Fruit fly (Drosophila melanogaster): ENCODE measurements around the gene CG13445.

CG13445 gene

DNA sequence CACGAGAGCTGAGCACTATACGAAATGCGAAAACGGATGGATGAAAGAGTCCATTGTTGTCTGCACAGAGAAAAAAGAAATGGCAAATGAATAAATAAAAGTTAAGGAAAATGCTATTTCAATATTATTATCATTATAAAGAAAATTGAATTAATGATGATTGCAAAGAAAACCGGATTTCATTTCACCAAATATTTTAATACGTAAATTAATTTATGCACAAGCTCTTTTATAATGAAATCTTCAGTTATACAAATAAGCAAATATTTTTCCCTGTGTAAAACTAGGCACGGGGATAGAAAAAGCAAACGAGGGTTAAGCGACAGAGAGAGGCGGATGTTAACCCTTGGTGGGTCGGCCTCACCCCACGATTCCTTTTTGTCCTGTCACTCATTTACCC lies 21.9 kb upstream of the CG13445 start (continued):
- TF ChIP-seq usp (GFP tag; optimal IDR thresholded peaks at IDR 0.05) (no peak), CG6683 (GFP tag; optimal IDR thresholded peaks at IDR 0.05) (no peak), wek (GFP tag; optimal IDR thresholded peaks at IDR 0.05) (no peak), CG2202 (tag; optimal IDR thresholded peaks at IDR 0.05) (peak; percentile 43), CG17361 (GFP tag; IDR thresholded peaks at IDR 0.05) (peak; percentile 81), Poxn (GFP tag; IDR thresholded peaks at IDR 0.05) (no peak), sqz (GFP tag; optimal IDR thresholded peaks at IDR 0.05) (peak; percentile 55), CG10274 (GFP tag; optimal IDR thresholded peaks at IDR 0.05) (no peak), Hsf (GFP tag; optimal IDR thresholded peaks at IDR 0.05) (no peak), sc (optimal IDR thresholded peaks at IDR 0.05) (no peak), sc (GFP tag; optimal IDR thresholded peaks at IDR 0.05) (peak; percentile 26), CG10321 (GFP tag; IDR thresholded peaks at IDR 0.05) (no peak), H15 (GFP tag; IDR thresholded peaks at IDR 0.05) (no peak), Kr (GFP tag; optimal IDR thresholded peaks at IDR 0.05) (peak; percentile 50), mam (GFP tag; optimal IDR thresholded peaks at IDR 0.05) (no peak), CG30431 (GFP tag; optimal IDR thresholded peaks at IDR 0.05) (no peak), Eip74EF (GFP tag; optimal IDR thresholded peaks at IDR 0.05) (peak in 1 of 2 experiments; percentile 38), CG17359 (tag; optimal IDR thresholded peaks at IDR 0.05) (peak; percentile 59), CG14014 (GFP tag; IDR thresholded peaks at IDR 0.05) (0 out of 2 replicates have a peak, but pooled peaks have one; percentile 20), stc (GFP tag; IDR thresholded peaks at IDR 0.05) (peak; percentile 36; the same call in 1 of the 2 replicates), gcm (GFP tag; optimal IDR thresholded peaks at IDR 0.05) (peak; percentile 65), Lpt (GFP tag; optimal IDR thresholded peaks at IDR 0.05) (no peak), CG3281 (GFP tag; optimal IDR thresholded peaks at IDR 0.05) (peak; percentile 4), twi (tag; optimal IDR thresholded peaks at IDR 0.05) (peak; percentile 29), CG3995 (GFP tag; optimal IDR thresholded peaks at IDR 0.05) (no peak), Ptx1 (GFP tag; IDR thresholded peaks at IDR 0.05) (peak; percentile 35; the same call in 1 of the 2 replicates), shn (GFP tag; optimal IDR thresholded peaks at IDR 0.05) (no peak), CG15269 (tag; optimal IDR thresholded peaks at IDR 0.05) (peak; percentile 42), nerfin-2 (GFP tag; IDR thresholded peaks at IDR 0.05; ENCODE audit: partially characterized antibody) (no peak), maf-S (GFP tag; optimal IDR thresholded peaks at IDR 0.05) (no peak), sna (GFP tag; IDR thresholded peaks at IDR 0.05; ENCODE audit: partially characterized antibody) (no peak), nmo (GFP tag; optimal IDR thresholded peaks at IDR 0.05) (peak; percentile 74), CG10462 (GFP tag; optimal IDR thresholded peaks at IDR 0.05) (peak; percentile 4), amos (GFP tag; IDR thresholded peaks at IDR 0.05; ENCODE audit: partially characterized antibody) (no peak), sisA (GFP tag; IDR thresholded peaks at IDR 0.05) (peak; percentile 21; the same call in 1 of the 2 replicates), CG10979 (tag; optimal IDR thresholded peaks at IDR 0.05) (peak; percentile 85), Oaz (GFP tag; IDR thresholded peaks at IDR 0.05) (no peak), Deaf1 (tag; optimal IDR thresholded peaks at IDR 0.05) (peak; percentile 33), exex (tag; optimal IDR thresholded peaks at IDR 0.05) (no peak), CG10431 (GFP tag; optimal IDR thresholded peaks at IDR 0.05) (no peak), trh (GFP tag; optimal IDR thresholded peaks at IDR 0.05) (no peak), CG9215 (GFP tag; IDR thresholded peaks at IDR 0.05) (no peak), CG15601 (tag; optimal IDR thresholded peaks at IDR 0.05) (peak; percentile 59), gt (GFP tag; IDR thresholded peaks at IDR 0.05) (no peak), CoRest (tag; optimal IDR thresholded peaks at IDR 0.05) (peak; percentile 68), CG6689 (GFP tag; IDR thresholded peaks at IDR 0.05) (peak; percentile 67), Max (GFP tag; optimal IDR thresholded peaks at IDR 0.05) (peak; percentile 14), CG6813 (GFP tag; optimal IDR thresholded peaks at IDR 0.05) (peak; percentile 33), CG1233 (GFP tag; optimal IDR thresholded peaks at IDR 0.05) (peak; percentile 48), phol (tag; optimal IDR thresholded peaks at IDR 0.05) (peak; percentile 74), ewg (GFP tag; optimal IDR thresholded peaks at IDR 0.05) (no peak)
